Worm (Caenorhabditis elegans): ENCODE measurements around the gene F53H2.3.

DNA sequence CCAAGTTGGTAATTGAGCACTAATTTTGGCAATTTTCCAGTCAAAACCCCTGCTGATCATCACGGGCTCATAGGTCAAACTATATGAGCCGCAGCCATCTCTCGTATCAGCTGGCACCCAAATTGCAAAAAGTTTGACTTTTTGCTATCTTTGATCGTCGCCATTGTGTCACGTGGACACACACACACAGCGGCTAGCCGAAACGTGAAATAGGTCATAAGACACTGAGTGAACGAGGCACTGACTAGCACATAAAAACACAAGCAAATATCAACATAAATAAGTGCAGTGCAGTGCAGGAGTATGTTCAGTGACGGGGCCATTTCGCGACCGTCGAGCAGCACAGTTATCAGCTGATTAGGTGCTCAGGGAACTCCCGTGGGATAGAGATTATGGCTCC lies 7.2 kb upstream of the F53H2.3 start:
- no peak for TF ChIP-seq ztf-4 (tag; optimal IDR thresholded peaks at IDR 0.05)
- TF ChIP-seq elt-1 (tag; optimal IDR thresholded peaks at IDR 0.05): no peak
- no peak for TF ChIP-seq unc-39 (tag; optimal IDR thresholded peaks at IDR 0.05)
- no peak for TF ChIP-seq nhr-237 (tag; optimal IDR thresholded peaks at IDR 0.05)
- TF ChIP-seq lin-39 (tag; optimal IDR thresholded peaks at IDR 0.05): no peak
- TF ChIP-seq nhr-25 (tag; optimal IDR thresholded peaks at IDR 0.05): peak; percentile 23
- TF ChIP-seq ama-1 (optimal IDR thresholded peaks at IDR 0.05): no peak
- no peak for TF ChIP-seq blmp-1 (tag; optimal IDR thresholded peaks at IDR 0.05; ENCODE audit: insufficient read depth)

Data from whole organism, L2 larva.